Worm (Caenorhabditis elegans) whole organism, L4 larva: ENCODE measurements around the gene npr-43.

Experiments used
- D1046.2 ChIP-seq: fragments of 200-800 bp; sonication (Bioruptor generic); IDR thresholded peaks from 2 replicates; pipeline ENCODE4 v1.3.6; 2022; ENCODE audit warnings: missing genetic modification characterization, missing compliant biosample characterization
- F37D6.2 ChIP-seq: sonication (generic microtip); optimal IDR thresholded peaks from 2 replicates; lab custom pipeline; 2016; ENCODE audit warnings: mild to moderate bottlenecking, missing genetic modification characterization, missing compliant biosample characterization
- F49E8.2 ChIP-seq: sonication (generic microtip); optimal IDR thresholded peaks from 2 replicates; lab custom pipeline; 2016; ENCODE audit warnings: missing compliant biosample characterization, mild to moderate bottlenecking, missing genetic modification characterization, borderline replicate concordance
- T26A8.4 ChIP-seq: fragments of 200-800 bp; sonication (Bioruptor generic); IDR thresholded peaks from 2 replicates; pipeline ENCODE4 v1.3.6; 2022; ENCODE audit warnings: missing genetic modification characterization, missing compliant biosample characterization
- ZK337.2 ChIP-seq: fragments of 200-800 bp; sonication (Bioruptor generic); IDR thresholded peaks from 2 replicates; pipeline ENCODE4 v1.3.6; 2022; ENCODE audit warnings: missing genetic modification reagents, missing genetic modification characterization, missing compliant biosample characterization
- aly-2 ChIP-seq: sonication (generic microtip); optimal IDR thresholded peaks from 2 replicates; lab custom pipeline; 2018; ENCODE audit warnings: missing biosample characterization, missing genetic modification characterization
- ama-1 ChIP-seq: fragments of 150-350 bp; optimal IDR thresholded peaks from 2 replicates; lab custom pipeline; 2014; ENCODE audit warnings: inconsistent platforms, mixed read lengths
- ceh-28 ChIP-seq: fragments of 150-350 bp; optimal IDR thresholded peaks from 2 replicates; lab custom pipeline; 2014; ENCODE audit warnings: missing biosample characterization, missing genetic modification reagents, missing genetic modification characterization
- ceh-62 ChIP-seq: sonication (generic microtip); optimal IDR thresholded peaks from 2 replicates; lab custom pipeline; 2017; ENCODE audit warnings: missing biosample characterization, missing genetic modification characterization
- daf-12 ChIP-seq: fragments of 150-350 bp; optimal IDR thresholded peaks from 2 replicates; lab custom pipeline; 2014; ENCODE audit warnings: missing biosample characterization, missing genetic modification reagents, missing genetic modification characterization
- daf-19 ChIP-seq: fragments of 200-800 bp; sonication (Bioruptor generic); conservative IDR thresholded peaks from 2 replicates; pipeline ENCODE4 v1.3.6; 2022; ENCODE audit warnings: missing genetic modification characterization, missing compliant biosample characterization
- daf-8 ChIP-seq: fragments of 200-800 bp; sonication (Bioruptor generic); IDR thresholded peaks from 2 replicates; pipeline ENCODE4 v1.3.6; 2022; ENCODE audit warnings: missing genetic modification characterization, missing compliant biosample characterization
- dmd-8 ChIP-seq: fragments of 200-800 bp; sonication (Bioruptor generic); IDR thresholded peaks from 2 replicates; pipeline ENCODE4 v1.3.6; 2022; ENCODE audit warnings: missing genetic modification characterization, missing compliant biosample characterization
- dpl-1 ChIP-seq: fragments of 150-350 bp; optimal IDR thresholded peaks from 2 replicates; lab custom pipeline; 2014; ENCODE audit warnings: missing biosample characterization, missing genetic modification reagents, missing genetic modification characterization
- duxl-1 ChIP-seq: sonication (generic microtip); optimal IDR thresholded peaks from 2 replicates; lab custom pipeline; 2016; ENCODE audit warnings: mild to moderate bottlenecking, missing genetic modification characterization, moderate library complexity, missing compliant biosample characterization; ENCODE audit not compliant: poor library complexity
- egl-27 ChIP-seq: sonication (generic microtip); optimal IDR thresholded peaks from 3 replicates; lab custom pipeline; 2017; ENCODE audit warnings: missing biosample characterization, missing genetic modification reagents, missing genetic modification characterization
- hif-1 ChIP-seq, 2 experiments: sonication (generic microtip); optimal IDR thresholded peaks; 2 replicates each; lab custom pipeline; 2016 to 2017; ENCODE audit warnings: missing compliant biosample characterization in 2 of 2, missing genetic modification characterization in 2 of 2, missing genetic modification reagents in 2 of 2, missing genotype in 2 of 2, mild to moderate bottlenecking in 1 of 2
- hlh-30 ChIP-seq: sonication (generic microtip); optimal IDR thresholded peaks from 2 replicates; lab custom pipeline; 2017; ENCODE audit warnings: antibody characterized with exemption, mild to moderate bottlenecking, missing genetic modification characterization, missing compliant biosample characterization; ENCODE audit not compliant: insufficient read depth
- hmg-1.1 ChIP-seq: fragments of 200-800 bp; sonication (Bioruptor generic); IDR thresholded peaks from 2 replicates; pipeline ENCODE4 v1.3.6; 2022; ENCODE audit warnings: missing genetic modification reagents, missing genetic modification characterization, missing compliant biosample characterization
- jun-1 ChIP-seq: fragments of 150-350 bp; optimal IDR thresholded peaks from 2 replicates; lab custom pipeline; 2014; ENCODE audit warnings: missing biosample characterization, missing genetic modification reagents, missing genetic modification characterization
- lin-1 ChIP-seq: fragments of 200-800 bp; sonication (Bioruptor generic); IDR thresholded peaks from 2 replicates; pipeline ENCODE4 v1.3.6; 2022; ENCODE audit warnings: missing genetic modification reagents, missing genetic modification characterization, missing compliant biosample characterization
- lin-13 ChIP-seq: fragments of 150-350 bp; optimal IDR thresholded peaks from 2 replicates; lab custom pipeline; 2014; ENCODE audit warnings: missing biosample characterization, missing genetic modification reagents, missing genetic modification characterization
- lir-3 ChIP-seq: sonication (generic microtip); optimal IDR thresholded peaks from 2 replicates; lab custom pipeline; 2016; ENCODE audit warnings: mild to moderate bottlenecking, missing genetic modification characterization, missing compliant biosample characterization
- lsy-2 ChIP-seq, 2 experiments: fragments of 150-350 bp in 1 of 2; sonication (generic microtip) in 1 of 2; optimal IDR thresholded peaks; 2 replicates each; lab custom pipeline; 2014 to 2017; ENCODE audit warnings: missing biosample characterization in 2 of 2, missing genetic modification characterization in 2 of 2
- madf-9 ChIP-seq: fragments of 200-800 bp; sonication (Bioruptor generic); conservative IDR thresholded peaks from 2 replicates; pipeline ENCODE4 v1.3.6; 2022; ENCODE audit warnings: missing genetic modification reagents, missing genetic modification characterization, missing compliant biosample characterization
- mdl-1 ChIP-seq, 2 experiments: fragments of 150-350 bp in 1 of 2; sonication (generic microtip) in 1 of 2; optimal IDR thresholded peaks; 2 replicates each; lab custom pipeline; 2014 to 2017; ENCODE audit warnings: missing biosample characterization in 2 of 2, missing genetic modification characterization in 2 of 2
- mep-1 ChIP-seq: fragments of 150-350 bp; sonication (generic microtip); optimal IDR thresholded peaks from 3 replicates; lab custom pipeline; 2014; ENCODE audit warnings: missing biosample characterization, missing genetic modification characterization
- nhr-102 ChIP-seq: sonication (generic microtip); optimal IDR thresholded peaks from 2 replicates; lab custom pipeline; 2016; ENCODE audit warnings: mild to moderate bottlenecking, missing genetic modification characterization, moderate library complexity, missing compliant biosample characterization
- nhr-11 ChIP-seq: fragments of 150-350 bp; optimal IDR thresholded peaks from 2 replicates; lab custom pipeline; 2014; ENCODE audit warnings: missing biosample characterization, missing genetic modification characterization
- nhr-28 ChIP-seq: fragments of 150-350 bp; optimal IDR thresholded peaks from 2 replicates; lab custom pipeline; 2014; ENCODE audit warnings: missing biosample characterization, missing genetic modification characterization
- nhr-41 ChIP-seq: fragments of 200-800 bp; sonication (Bioruptor generic); IDR thresholded peaks from 2 replicates; pipeline ENCODE4 v1.3.6; 2022; ENCODE audit warnings: missing genetic modification reagents, missing genetic modification characterization, missing compliant biosample characterization
- nhr-48 ChIP-seq: sonication (generic microtip); optimal IDR thresholded peaks from 2 replicates; lab custom pipeline; 2016; ENCODE audit warnings: mild to moderate bottlenecking, missing genetic modification characterization, missing compliant biosample characterization
- nhr-6 ChIP-seq: fragments of 150-350 bp; optimal IDR thresholded peaks from 2 replicates; lab custom pipeline; 2014; ENCODE audit warnings: missing biosample characterization, missing genetic modification characterization
- nhr-77 ChIP-seq: fragments of 150-350 bp; optimal IDR thresholded peaks from 2 replicates; lab custom pipeline; 2014; ENCODE audit warnings: missing biosample characterization, missing genetic modification characterization
- pqm-1 ChIP-seq: sonication (generic microtip); optimal IDR thresholded peaks from 2 replicates; lab custom pipeline; 2017; ENCODE audit warnings: missing biosample characterization, missing genetic modification characterization
- rbr-2 ChIP-seq: sonication (generic microtip); optimal IDR thresholded peaks from 2 replicates; lab custom pipeline; 2016; ENCODE audit warnings: missing genotype, missing genetic modification characterization, missing compliant biosample characterization
- saeg-2 ChIP-seq: fragments of 200-800 bp; sonication (Bioruptor generic); IDR thresholded peaks from 2 replicates; pipeline ENCODE4 v1.3.6; 2022; ENCODE audit warnings: missing genetic modification reagents, missing genetic modification characterization, missing compliant biosample characterization
- sdz-12 ChIP-seq: fragments of 200-800 bp; sonication (Bioruptor generic); optimal IDR thresholded peaks from 2 replicates; lab custom pipeline; 2018; ENCODE audit warnings: mild to moderate bottlenecking, missing genetic modification characterization, missing compliant biosample characterization
- set-16 ChIP-seq: fragments of 200-800 bp; sonication (Bioruptor generic); IDR thresholded peaks from 2 replicates; pipeline ENCODE4 v1.3.6; 2022; ENCODE audit warnings: missing genetic modification reagents, missing genetic modification characterization, missing compliant biosample characterization
- spr-1 ChIP-seq: sonication (generic microtip); optimal IDR thresholded peaks from 2 replicates; lab custom pipeline; 2016; ENCODE audit warnings: mild to moderate bottlenecking, missing genetic modification characterization, missing compliant biosample characterization
- spr-3 ChIP-seq: fragments of 200-800 bp; sonication (Bioruptor generic); optimal IDR thresholded peaks from 2 replicates; lab custom pipeline; 2018; ENCODE audit warnings: mild to moderate bottlenecking, missing genetic modification characterization, missing compliant biosample characterization
- tra-1 ChIP-seq: fragments of 200-800 bp; sonication (Bioruptor generic); IDR thresholded peaks from 2 replicates; pipeline ENCODE4 v1.3.6; 2022; ENCODE audit warnings: missing genetic modification reagents, missing genetic modification characterization, missing compliant biosample characterization
- unc-39 ChIP-seq: sonication (generic microtip); optimal IDR thresholded peaks from 2 replicates; lab custom pipeline; 2017; ENCODE audit warnings: missing biosample characterization, missing genetic modification characterization
- zag-1 ChIP-seq: fragments of 150-350 bp; optimal IDR thresholded peaks from 2 replicates; lab custom pipeline; 2014; ENCODE audit warnings: missing biosample characterization, missing genetic modification characterization
- zfp-2 ChIP-seq: sonication (generic microtip); optimal IDR thresholded peaks from 2 replicates; lab custom pipeline; 2016; ENCODE audit warnings: mild to moderate bottlenecking, missing genetic modification characterization, missing compliant biosample characterization
- zfp-3 ChIP-seq: fragments of 200-800 bp; sonication (Bioruptor generic); conservative IDR thresholded peaks from 2 replicates; pipeline ENCODE4 v1.3.6; 2022; ENCODE audit warnings: missing genetic modification reagents, missing genetic modification characterization, missing compliant biosample characterization
- zip-2 ChIP-seq: fragments of 150-350 bp; optimal IDR thresholded peaks from 2 replicates; lab custom pipeline; 2014; ENCODE audit warnings: missing biosample characterization, missing genetic modification characterization
- ztf-11 ChIP-seq: fragments of 150-350 bp; optimal IDR thresholded peaks from 2 replicates; lab custom pipeline; 2014; ENCODE audit warnings: missing biosample characterization, missing genetic modification characterization

The npr-43 gene

DNA sequence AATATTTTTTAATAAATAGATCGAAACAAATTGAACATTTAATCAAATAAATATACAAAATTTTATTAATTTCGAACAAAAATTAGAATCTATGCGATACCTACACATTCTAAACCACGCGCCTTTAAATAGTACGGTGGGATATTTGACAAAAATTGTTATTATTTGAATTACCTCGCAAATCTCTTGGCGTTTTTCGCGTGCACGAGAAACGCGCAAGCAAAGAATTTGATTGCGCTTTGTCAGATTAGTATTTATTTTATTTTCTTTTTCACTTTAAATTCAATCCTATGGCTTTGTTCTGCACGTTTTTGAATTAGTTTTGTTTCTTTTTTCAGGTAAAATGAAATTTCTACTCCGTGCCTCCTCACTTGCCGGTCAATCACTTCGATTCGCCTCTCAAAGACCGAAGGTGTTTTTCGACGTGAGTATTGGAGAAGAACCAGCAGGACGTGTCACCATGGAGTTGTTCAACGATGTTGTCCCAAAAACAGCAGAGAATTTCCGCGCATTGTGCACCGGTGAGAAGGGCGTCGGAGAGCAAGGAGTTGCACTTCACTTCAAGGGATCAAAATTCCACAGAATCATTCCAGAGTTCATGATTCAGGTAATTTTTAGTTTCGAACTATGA lies 23.0 kb downstream of the npr-43 start, which contains the start of gene cyn-1 (continued):
- peak in 1 of 2 experiments; percentile 93 for TF ChIP-seq lsy-2 (tag; optimal IDR thresholded peaks at IDR 0.05; lab: Kevin White, UChicago)
- TF ChIP-seq zip-2 (tag; lab: Kevin White, UChicago): peak; percentile 38
- TF ChIP-seq nhr-11: peak; percentile 34
- no peak for TF ChIP-seq aly-2 (tag; lab: Kevin White, UChicago)
- peak; percentile 40 for TF ChIP-seq F37D6.2 (tag; lab: Kevin White, UChicago)
- TF ChIP-seq nhr-28 (tag; lab: Kevin White, UChicago): peak; percentile 51
- TF ChIP-seq zfp-3 (GFP tag; lab: Robert Waterston, UW): no peak
- TF ChIP-seq ceh-28: no peak
- no peak for TF ChIP-seq pqm-1 (tag; lab: Kevin White, UChicago)
- TF ChIP-seq nhr-6 (tag; lab: Kevin White, UChicago): peak; percentile 96
- TF ChIP-seq rbr-2 (tag; lab: Kevin White, UChicago): peak; percentile 73
- TF ChIP-seq lin-1 (GFP tag; lab: Robert Waterston, UW): no peak
- no peak for TF ChIP-seq ceh-62 (tag; lab: Kevin White, UChicago)
- peak; percentile 86 for TF ChIP-seq mep-1 (tag; lab: Kevin White, UChicago)
- TF ChIP-seq spr-1: peak; percentile 66
- TF ChIP-seq sdz-12 (GFP tag; lab: Kevin White, UChicago): no peak
- peak; percentile 52 for TF ChIP-seq hlh-30 (tag; lab: Kevin White, UChicago)
- TF ChIP-seq jun-1: peak; percentile 54
- TF ChIP-seq unc-39 (tag; lab: Kevin White, UChicago): no peak
- peak in 1 of 2 experiments; percentile 25 for TF ChIP-seq hif-1 (tag; optimal IDR thresholded peaks at IDR 0.05; lab: Kevin White, UChicago)
- TF ChIP-seq lir-3 (tag; lab: Kevin White, UChicago): no peak
- peak; percentile 8 for TF ChIP-seq zag-1
- TF ChIP-seq F49E8.2 (tag; lab: Kevin White, UChicago): peak; percentile 1
- TF ChIP-seq T26A8.4 (GFP tag; lab: Robert Waterston, UW): peak; percentile 70
- no peak for TF ChIP-seq daf-8 (GFP tag; lab: Robert Waterston, UW)
- no peak for TF ChIP-seq ztf-11 (tag; lab: Kevin White, UChicago)
- TF ChIP-seq nhr-48 (tag; lab: Kevin White, UChicago): peak; percentile 24
- TF ChIP-seq hmg-1.1 (GFP tag; lab: Robert Waterston, UW): peak; percentile 77
- TF ChIP-seq set-16 (GFP tag; lab: Robert Waterston, UW): no peak
- peak; percentile 54 for TF ChIP-seq nhr-77
- TF ChIP-seq nhr-41: no peak
- no peak for TF ChIP-seq ZK337.2 (GFP tag; lab: Robert Waterston, UW)
- TF ChIP-seq duxl-1 (tag; lab: Kevin White, UChicago): peak; percentile 61
- TF ChIP-seq dpl-1: peak; percentile 97
- peak; percentile 43; the same call in 1 of the 2 replicates for TF ChIP-seq madf-9
- no peak for TF ChIP-seq dmd-8 (GFP tag; lab: Robert Waterston, UW)

DNA sequence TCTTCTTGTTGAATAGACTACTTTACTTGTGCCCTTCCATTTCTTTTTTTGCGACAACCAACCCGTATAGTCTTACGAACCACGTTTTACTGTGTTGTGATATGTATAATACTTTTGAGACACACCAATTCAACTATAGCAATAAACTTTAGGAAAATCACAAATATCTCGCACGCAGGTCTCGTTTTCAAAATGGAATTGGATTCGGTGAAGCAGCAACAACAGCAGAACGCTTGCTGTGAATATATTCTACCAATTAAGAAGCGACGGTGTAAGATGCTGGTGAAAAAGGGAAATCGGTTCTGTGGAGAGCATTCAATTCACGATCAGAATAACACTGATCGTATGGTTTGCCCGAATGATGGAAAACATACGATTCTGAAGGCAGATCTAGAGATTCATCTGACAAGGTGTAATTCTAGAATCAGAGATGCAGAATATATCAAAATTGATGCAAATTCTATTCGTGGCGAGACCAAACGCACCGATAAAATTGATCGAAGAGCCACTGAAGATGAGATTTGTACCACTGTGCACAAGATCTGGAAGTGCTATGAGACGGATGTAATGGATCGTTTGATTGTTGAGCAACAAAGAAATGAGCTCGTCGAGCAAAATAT lies 24.5 kb downstream of the npr-43 start, which contains the start of gene Y49A3A.3:
Y49A3A.3 (plus strand) TSS at position 153 of the 620 bp plus-strand sequence.
- peak; percentile 91 for TF ChIP-seq nhr-102 (tag; lab: Kevin White, UChicago)
- TF ChIP-seq nhr-48 (tag; lab: Kevin White, UChicago): peak; percentile 57
- no peak for TF ChIP-seq zip-2 (tag; lab: Kevin White, UChicago)
- no peak for TF ChIP-seq lir-3 (tag; lab: Kevin White, UChicago)
- TF ChIP-seq tra-1: no peak
- TF ChIP-seq ZK337.2 (GFP tag; lab: Robert Waterston, UW): no peak
- TF ChIP-seq D1046.2: 0 out of 2 replicates have a peak, but pooled peaks have one; percentile 7
- TF ChIP-seq egl-27 (tag; lab: Kevin White, UChicago): no peak
- TF ChIP-seq zfp-3 (GFP tag; lab: Robert Waterston, UW): peak; percentile 82; the same call in 1 of the 2 replicates
- TF ChIP-seq nhr-6 (tag; lab: Kevin White, UChicago): peak; percentile 56
- no peak for TF ChIP-seq daf-19 (GFP tag; lab: Robert Waterston, UW)
- TF ChIP-seq saeg-2 (GFP tag; lab: Robert Waterston, UW): 0 out of 2 replicates have a peak, but pooled peaks have one; percentile 48
- peak; percentile 65 for TF ChIP-seq spr-1
- no peak for TF ChIP-seq hif-1 (tag; optimal IDR thresholded peaks at IDR 0.05; lab: Kevin White, UChicago)
- TF ChIP-seq aly-2 (tag; lab: Kevin White, UChicago): peak; percentile 83
- TF ChIP-seq lin-13 (GFP tag; lab: Kevin White, UChicago): peak; percentile 7
- TF ChIP-seq dpl-1: no peak
- peak; percentile 67 for TF ChIP-seq spr-3 (GFP tag; lab: Kevin White, UChicago)
- no peak for TF ChIP-seq mdl-1 (tag; optimal IDR thresholded peaks at IDR 0.05; lab: Kevin White, UChicago)
- no peak for TF ChIP-seq daf-12 (tag; lab: Kevin White, UChicago)
- TF ChIP-seq ztf-11 (tag; lab: Kevin White, UChicago): no peak
- TF ChIP-seq ama-1 (lab: Kevin White, UChicago): peak; percentile 80
- no peak for TF ChIP-seq pqm-1 (tag; lab: Kevin White, UChicago)
- TF ChIP-seq T26A8.4 (GFP tag; lab: Robert Waterston, UW): peak; percentile 86
- TF ChIP-seq zfp-2: no peak
